Worm (Caenorhabditis elegans) whole organism, L2 larva: ENCODE measurements around the gene C01G5.7.

Experiments used
- C34F6.9 ChIP-seq: fragments of 150-350 bp; optimal IDR thresholded peaks from 2 replicates; lab custom pipeline; 2014; ENCODE audit warnings: missing biosample characterization, missing genetic modification characterization
- F13H6.1 ChIP-seq: sonication (generic microtip); optimal IDR thresholded peaks from 2 replicates; lab custom pipeline; 2016; ENCODE audit warnings: missing genetic modification characterization, missing compliant biosample characterization
- R02D3.7 ChIP-seq: fragments of 150-350 bp; optimal IDR thresholded peaks from 2 replicates; lab custom pipeline; 2014; ENCODE audit warnings: missing biosample characterization, missing genetic modification characterization
- ZK546.5 ChIP-seq: sonication (generic microtip); optimal IDR thresholded peaks from 2 replicates; lab custom pipeline; 2017; ENCODE audit warnings: missing biosample characterization, missing genetic modification characterization
- aly-2 ChIP-seq: fragments of 150-350 bp; optimal IDR thresholded peaks from 2 replicates; lab custom pipeline; 2014; ENCODE audit warnings: missing biosample characterization, missing genetic modification characterization
- ama-1 ChIP-seq: fragments of 150-350 bp; optimal IDR thresholded peaks from 2 replicates; lab custom pipeline; 2018; ENCODE audit warnings: inconsistent platforms
- blmp-1 ChIP-seq: sonication (generic microtip); optimal IDR thresholded peaks from 2 replicates; lab custom pipeline; 2017; ENCODE audit warnings: missing genetic modification characterization, mild to moderate bottlenecking, missing compliant biosample characterization, antibody characterized with exemption, moderate library complexity; ENCODE audit not compliant: insufficient read depth
- ceh-82 ChIP-seq: fragments of 150-350 bp; optimal IDR thresholded peaks from 2 replicates; lab custom pipeline; 2014; ENCODE audit warnings: missing biosample characterization, missing genetic modification characterization
- crh-2 ChIP-seq: sonication (generic microtip); optimal IDR thresholded peaks from 2 replicates; lab custom pipeline; 2017; ENCODE audit warnings: missing biosample characterization, missing genetic modification characterization
- dmd-4 ChIP-seq: sonication (generic microtip); optimal IDR thresholded peaks from 2 replicates; lab custom pipeline; 2017; ENCODE audit warnings: missing biosample characterization, missing genetic modification characterization
- egl-27 ChIP-seq: sonication (generic microtip); optimal IDR thresholded peaks from 3 replicates; lab custom pipeline; 2017; ENCODE audit warnings: missing biosample characterization, missing genetic modification reagents, missing genetic modification characterization
- elt-1 ChIP-seq: fragments of 150-350 bp; optimal IDR thresholded peaks from 2 replicates; lab custom pipeline; 2014; ENCODE audit warnings: missing biosample characterization, missing genetic modification characterization
- fos-1 ChIP-seq: fragments of 150-350 bp; optimal IDR thresholded peaks from 2 replicates; lab custom pipeline; 2014; ENCODE audit warnings: missing biosample characterization, missing genetic modification characterization
- lin-11 ChIP-seq: fragments of 150-350 bp; sonication (generic microtip); optimal IDR thresholded peaks from 2 replicates; lab custom pipeline; 2014; ENCODE audit warnings: missing biosample characterization, missing genetic modification characterization, inconsistent platforms, mixed read lengths
- lin-39 ChIP-seq: fragments of 150-350 bp; optimal IDR thresholded peaks from 2 replicates; lab custom pipeline; 2014; ENCODE audit warnings: missing biosample characterization, missing genetic modification reagents, missing genetic modification characterization
- lsy-2 ChIP-seq, 2 experiments: fragments of 150-350 bp in 1 of 2; sonication (generic microtip) in 1 of 2; optimal IDR thresholded peaks; 2 replicates each; lab custom pipeline; 2014 to 2017; ENCODE audit warnings: missing biosample characterization in 2 of 2, missing genetic modification characterization in 2 of 2
- mab-5 ChIP-seq: fragments of 150-350 bp; optimal IDR thresholded peaks from 2 replicates; lab custom pipeline; 2014; ENCODE audit warnings: missing biosample characterization, missing genetic modification characterization
- mdl-1 ChIP-seq, 2 experiments: fragments of 150-350 bp in 1 of 2; sonication (generic microtip) in 1 of 2; optimal IDR thresholded peaks; 2 replicates each; lab custom pipeline; 2017; ENCODE audit warnings: missing biosample characterization in 2 of 2, missing genetic modification characterization in 2 of 2
- nhr-10 ChIP-seq: sonication (generic microtip); optimal IDR thresholded peaks from 2 replicates; lab custom pipeline; 2017; ENCODE audit warnings: missing biosample characterization, missing genetic modification characterization
- nhr-129 ChIP-seq: fragments of 150-350 bp; optimal IDR thresholded peaks from 2 replicates; lab custom pipeline; 2014; ENCODE audit warnings: missing biosample characterization, missing genetic modification characterization
- nhr-21 ChIP-seq: fragments of 150-350 bp; optimal IDR thresholded peaks from 2 replicates; lab custom pipeline; 2014; ENCODE audit warnings: missing biosample characterization, missing genetic modification characterization
- nhr-23 ChIP-seq: fragments of 150-350 bp; optimal IDR thresholded peaks from 2 replicates; lab custom pipeline; 2014; ENCODE audit warnings: missing biosample characterization, missing genetic modification reagents, missing genetic modification characterization
- nhr-237 ChIP-seq: fragments of 150-350 bp; optimal IDR thresholded peaks from 2 replicates; lab custom pipeline; 2014; ENCODE audit warnings: missing biosample characterization, missing genetic modification characterization
- nhr-25 ChIP-seq: fragments of 150-350 bp; sonication (generic microtip); optimal IDR thresholded peaks from 3 replicates; lab custom pipeline; 2014; ENCODE audit warnings: missing biosample characterization, missing genetic modification characterization
- nhr-6 ChIP-seq: fragments of 150-350 bp; optimal IDR thresholded peaks from 2 replicates; lab custom pipeline; 2014; ENCODE audit warnings: missing biosample characterization, missing genetic modification characterization
- nhr-77 ChIP-seq: fragments of 150-350 bp; optimal IDR thresholded peaks from 2 replicates; lab custom pipeline; 2014; ENCODE audit warnings: missing biosample characterization, missing genetic modification characterization
- peb-1 ChIP-seq: fragments of 150-350 bp; optimal IDR thresholded peaks from 2 replicates; lab custom pipeline; 2014; ENCODE audit warnings: missing biosample characterization, missing genetic modification characterization
- sma-3 ChIP-seq: sonication (generic microtip); optimal IDR thresholded peaks from 2 replicates; lab custom pipeline; 2016; ENCODE audit warnings: missing genetic modification reagents, missing genetic modification characterization, missing compliant biosample characterization
- sma-9 ChIP-seq, 2 experiments: fragments of 150-350 bp in 1 of 2; sonication (generic microtip) in 1 of 2; optimal IDR thresholded peaks; 2 replicates each; lab custom pipeline; 2014 to 2016; ENCODE audit warnings: missing genetic modification characterization in 2 of 2, mild to moderate bottlenecking in 1 of 2, missing biosample characterization in 1 of 2, missing compliant biosample characterization in 1 of 2, missing genetic modification reagents in 1 of 2, moderate library complexity in 1 of 2
- snpc-4 ChIP-seq: fragments of 150-350 bp; optimal IDR thresholded peaks from 2 replicates; lab custom pipeline; 2014; ENCODE audit warnings: missing biosample characterization, missing genetic modification characterization
- unc-39 ChIP-seq: fragments of 150-350 bp; optimal IDR thresholded peaks from 2 replicates; lab custom pipeline; 2014; ENCODE audit warnings: missing biosample characterization, missing genetic modification characterization
- unc-55 ChIP-seq: fragments of 150-350 bp; sonication (generic microtip); optimal IDR thresholded peaks from 3 replicates; lab custom pipeline; 2014; ENCODE audit warnings: missing biosample characterization, missing genetic modification reagents, missing genetic modification characterization
- unc-62 ChIP-seq: fragments of 150-350 bp; optimal IDR thresholded peaks from 2 replicates; lab custom pipeline; 2014; ENCODE audit warnings: missing biosample characterization, missing genetic modification reagents, missing genetic modification characterization
- zag-1 ChIP-seq: fragments of 150-350 bp; optimal IDR thresholded peaks from 2 replicates; lab custom pipeline; 2014; ENCODE audit warnings: missing biosample characterization, missing genetic modification characterization
- ztf-1 ChIP-seq: fragments of 200-800 bp; sonication (Bioruptor generic); conservative IDR thresholded peaks from 2 replicates; pipeline ENCODE4 v1.3.6; 2022; ENCODE audit warnings: missing genetic modification characterization, missing compliant biosample characterization
- ztf-4 ChIP-seq: fragments of 150-350 bp; optimal IDR thresholded peaks from 2 replicates; lab custom pipeline; 2014; ENCODE audit warnings: missing biosample characterization, missing genetic modification characterization

Gene C01G5.7

ce11 chrIV:6517859-6518258 is at the start of gene C01G5.7:
Gene C01G5.7, plus strand, starts transcription at chrIV:6518159.
- TF ChIP-seq nhr-23 (tag; lab: Kevin White, UChicago) = no peak
- no peak for TF ChIP-seq blmp-1 (tag; lab: Kevin White, UChicago)
- no peak for TF ChIP-seq crh-2 (tag; lab: Kevin White, UChicago)
- TF ChIP-seq nhr-237 = no peak

ce11 chrIV:6471216-6471615 is 46.7 kb upstream of the C01G5.7 start, which contains the start of gene tmed-13:
Gene tmed-13, minus strand, starts transcription at chrIV:6471384.
- no peak for TF ChIP-seq mdl-1 (tag; optimal IDR thresholded peaks at IDR 0.05; lab: Kevin White, UChicago)
- TF ChIP-seq unc-62 (GFP tag; lab: Kevin White, UChicago) = no peak
- TF ChIP-seq sma-9 (GFP tag; optimal IDR thresholded peaks at IDR 0.05; lab: Kevin White, UChicago) = no peak
- TF ChIP-seq sma-9 (tag; optimal IDR thresholded peaks at IDR 0.05; lab: Kevin White, UChicago) = no peak
- TF ChIP-seq crh-2 (tag; lab: Kevin White, UChicago) = no peak
- TF ChIP-seq egl-27 (tag; lab: Kevin White, UChicago) = no peak
- TF ChIP-seq lin-11 (tag; lab: Kevin White, UChicago) = no peak
- no peak for TF ChIP-seq lsy-2 (tag; optimal IDR thresholded peaks at IDR 0.05; lab: Kevin White, UChicago)
- TF ChIP-seq lin-39 (tag; lab: Kevin White, UChicago) = no peak
- TF ChIP-seq nhr-23 (tag; lab: Kevin White, UChicago) = no peak
- no peak for TF ChIP-seq nhr-6 (tag; lab: Kevin White, UChicago)
- TF ChIP-seq nhr-25 = no peak
- TF ChIP-seq, all 48 proteins: peak for 0

- TF ChIP-seq fos-1 (tag; lab: Kevin White, UChicago) = no peak
- TF ChIP-seq nhr-6 (tag; lab: Kevin White, UChicago) = no peak
- TF ChIP-seq aly-2 (tag; lab: Kevin White, UChicago) = no peak
- TF ChIP-seq nhr-25 = no peak
- no peak for TF ChIP-seq crh-2 (tag; lab: Kevin White, UChicago)
- no peak for TF ChIP-seq nhr-10 (tag; lab: Kevin White, UChicago)
- TF ChIP-seq dmd-4 = no peak
- TF ChIP-seq nhr-77 (tag; lab: Kevin White, UChicago) = no peak
- TF ChIP-seq peb-1 (tag; lab: Kevin White, UChicago) = no peak
- TF ChIP-seq ceh-82 = no peak
- no peak for TF ChIP-seq elt-1
- no peak for TF ChIP-seq snpc-4 (tag; lab: Kevin White, UChicago)
- TF ChIP-seq R02D3.7 = no peak
- TF ChIP-seq ztf-4 (tag; lab: Kevin White, UChicago) = no peak
- TF ChIP-seq nhr-237 = no peak
- no peak for TF ChIP-seq zag-1 (tag; lab: Kevin White, UChicago)
- TF ChIP-seq ama-1 (lab: Kevin White, UChicago) = no peak
- no peak for TF ChIP-seq unc-39 (tag; lab: Kevin White, UChicago)
- TF ChIP-seq nhr-23 (tag; lab: Kevin White, UChicago) = no peak
Measured at ce11 chrIV:6473140-6473539, 44.8 kb upstream of the C01G5.7 start, which contains the start of gene Y73B6BL.27. Gene Y73B6BL.27, minus strand, starts transcription at chrIV:6473240.

ce11 chrIV:6474751-6475150 is 43.2 kb upstream of the C01G5.7 start:
- TF ChIP-seq crh-2 (tag; lab: Kevin White, UChicago) = peak; percentile 54
- peak; percentile 16 for TF ChIP-seq sma-3
- no peak for TF ChIP-seq ama-1 (lab: Kevin White, UChicago)
- TF ChIP-seq nhr-6 (tag; lab: Kevin White, UChicago) = no peak
- no peak for TF ChIP-seq ztf-1 (GFP tag; lab: Robert Waterston, UW)
- TF ChIP-seq nhr-25 = no peak
- no peak for TF ChIP-seq ZK546.5
- no peak for TF ChIP-seq nhr-23 (tag; lab: Kevin White, UChicago)
- TF ChIP-seq mab-5 (tag; lab: Kevin White, UChicago) = peak; percentile 76
- TF ChIP-seq sma-9 (GFP tag; optimal IDR thresholded peaks at IDR 0.05; lab: Kevin White, UChicago) = peak; percentile 55
- no peak for TF ChIP-seq sma-9 (tag; optimal IDR thresholded peaks at IDR 0.05; lab: Kevin White, UChicago)
- peak; percentile 38 for TF ChIP-seq zag-1 (tag; lab: Kevin White, UChicago)
- TF ChIP-seq fos-1 (tag; lab: Kevin White, UChicago) = peak; percentile 56
- TF ChIP-seq nhr-129 (tag; lab: Kevin White, UChicago) = peak; percentile 44
- TF ChIP-seq lsy-2 (tag; optimal IDR thresholded peaks at IDR 0.05; lab: Kevin White, UChicago) = peak in 1 of 2 experiments; percentile 71
- peak; percentile 89 for TF ChIP-seq unc-55 (GFP tag; lab: Kevin White, UChicago)
- TF ChIP-seq nhr-77 (tag; lab: Kevin White, UChicago) = no peak
- no peak for TF ChIP-seq nhr-10 (tag; lab: Kevin White, UChicago)
- TF ChIP-seq F13H6.1 (tag; lab: Kevin White, UChicago) = peak; percentile 16
- peak; percentile 30 for TF ChIP-seq nhr-21 (tag; lab: Kevin White, UChicago)
- TF ChIP-seq lin-11 (tag; lab: Kevin White, UChicago) = no peak
- TF ChIP-seq ceh-82 = no peak
- no peak for TF ChIP-seq lin-39 (tag; lab: Kevin White, UChicago)
- peak; percentile 83 for TF ChIP-seq C34F6.9 (tag; lab: Kevin White, UChicago)
- TF ChIP-seq egl-27 (tag; lab: Kevin White, UChicago) = peak; percentile 37
- TF ChIP-seq, all 48 proteins: peak for 13
